Fruit fly (Drosophila melanogaster): Measurements from ENCODE around the gene CG42828.
A peak's percentile ranks its signal among the peaks of the same experiment; 100 is the strongest.

CG42828 gene

DNA sequence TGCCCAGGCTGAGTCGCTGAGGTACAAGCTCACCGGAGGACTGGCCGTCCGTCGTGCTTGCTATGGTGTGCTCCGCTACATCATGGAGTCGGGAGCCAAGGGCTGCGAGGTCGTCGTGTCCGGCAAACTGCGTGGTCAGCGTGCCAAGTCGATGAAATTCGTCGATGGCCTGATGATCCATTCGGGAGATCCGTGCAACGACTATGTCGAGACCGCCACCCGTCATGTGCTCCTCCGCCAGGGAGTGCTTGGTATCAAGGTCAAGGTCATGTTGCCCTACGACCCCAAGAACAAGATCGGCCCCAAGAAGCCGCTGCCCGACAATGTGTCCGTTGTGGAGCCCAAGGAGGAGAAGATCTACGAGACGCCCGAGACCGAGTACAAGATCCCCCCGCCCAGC is 14.1 kb upstream of the CG42828 start:
- no peak for TF ChIP-seq CG8159 (tag; optimal IDR thresholded peaks at IDR 0.05)
- TF ChIP-seq CG32121 (GFP tag; IDR thresholded peaks at IDR 0.05) = no peak
- no peak for TF ChIP-seq D1 (tag; optimal IDR thresholded peaks at IDR 0.05)
- TF ChIP-seq CG14655 (GFP tag; optimal IDR thresholded peaks at IDR 0.05) = no peak
- no peak for TF ChIP-seq Pif1A (GFP tag; optimal IDR thresholded peaks at IDR 0.05)
- no peak for TF ChIP-seq CG10348 (GFP tag; IDR thresholded peaks at IDR 0.05)
- TF ChIP-seq Ets98B (GFP tag; IDR thresholded peaks at IDR 0.05) = no peak
- no peak for TF ChIP-seq Snoo (tag; optimal IDR thresholded peaks at IDR 0.05)

DNA sequence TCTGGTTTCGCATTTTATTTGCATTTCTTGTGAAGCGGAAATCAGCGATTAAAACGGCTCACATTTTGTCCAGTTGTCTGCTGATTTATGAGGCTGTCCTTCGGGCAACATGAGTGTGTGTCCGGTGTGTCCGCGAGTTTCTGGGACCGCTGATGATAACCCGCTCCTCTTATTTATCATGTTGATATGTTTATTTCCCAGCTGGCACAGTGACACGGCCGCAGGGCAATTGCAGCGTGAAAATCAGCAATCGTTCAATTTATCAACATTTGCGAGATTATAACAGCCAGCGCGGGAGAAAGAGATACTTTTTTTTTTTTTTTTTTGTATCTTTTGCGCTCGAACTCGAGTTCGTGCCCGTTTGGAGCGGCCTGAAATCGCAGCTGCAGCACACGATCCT is 13.1 kb upstream of the CG42828 start:
- TF ChIP-seq EcR (GFP tag; optimal IDR thresholded peaks at IDR 0.05) (peak; percentile 23), Pif1B (GFP tag; optimal IDR thresholded peaks at IDR 0.05) (no peak), fd96Ca (GFP tag; IDR thresholded peaks at IDR 0.05) (no peak), D1 (tag; optimal IDR thresholded peaks at IDR 0.05) (no peak), CG32121 (GFP tag; IDR thresholded peaks at IDR 0.05) (no peak)

DNA sequence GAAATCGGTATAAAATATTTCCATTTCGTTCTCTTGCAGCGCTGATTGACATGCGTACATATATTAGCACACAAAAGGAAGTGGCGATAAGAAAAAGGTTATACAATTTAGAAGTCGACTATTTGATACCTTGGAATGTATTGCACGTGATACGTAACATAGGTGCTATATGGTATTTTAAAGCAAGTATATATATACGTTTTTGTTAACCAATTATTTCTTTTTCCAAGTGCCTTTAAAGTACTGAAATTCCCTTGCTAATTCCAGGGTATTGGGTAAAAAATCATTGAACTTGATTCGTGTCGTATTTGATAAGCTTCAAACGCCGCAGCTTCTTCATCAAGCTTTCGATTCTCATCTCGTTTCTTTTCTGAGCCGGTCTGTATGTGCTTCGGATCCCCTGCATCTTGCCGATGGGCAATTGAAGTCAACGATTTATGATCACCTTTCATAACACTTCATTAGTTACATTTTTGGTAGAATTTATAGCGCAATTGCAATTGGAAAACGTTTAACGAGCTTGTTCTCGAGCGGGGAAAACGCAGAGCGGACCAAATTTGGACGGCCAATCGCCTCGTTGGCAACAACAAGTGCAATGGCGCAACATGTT is 9.9 kb upstream of the CG42828 start, which contains the start of gene CG4408:
TSS of gene CG4408 (minus strand) at position 60 of the 610 bp plus-strand sequence.
- TF ChIP-seq CG9948 (tag; optimal IDR thresholded peaks at IDR 0.05) = peak; percentile 72
- peak; percentile 81 for TF ChIP-seq Snoo (tag; optimal IDR thresholded peaks at IDR 0.05)
- no peak for TF ChIP-seq D1 (tag; optimal IDR thresholded peaks at IDR 0.05)
- TF ChIP-seq CG13204 (GFP tag; optimal IDR thresholded peaks at IDR 0.05) = no peak
- peak; percentile 34 for TF ChIP-seq gl (tag; optimal IDR thresholded peaks at IDR 0.05)
- peak; percentile 32; the same call in 1 of the 2 replicates for TF ChIP-seq rn (GFP tag; IDR thresholded peaks at IDR 0.05)
- peak; percentile 81 for TF ChIP-seq CG4496 (GFP tag; IDR thresholded peaks at IDR 0.05)
- TF ChIP-seq CG34367 (tag; optimal IDR thresholded peaks at IDR 0.05) = peak; percentile 56
- TF ChIP-seq fd96Ca (GFP tag; IDR thresholded peaks at IDR 0.05) = peak; percentile 59; the same call in 1 of the 3 replicates
- TF ChIP-seq Ets98B (GFP tag; IDR thresholded peaks at IDR 0.05) = peak; percentile 82
- peak; percentile 80 for TF ChIP-seq EcR (GFP tag; optimal IDR thresholded peaks at IDR 0.05)
- TF ChIP-seq CG32121 (GFP tag; IDR thresholded peaks at IDR 0.05) = peak; percentile 56; the same call in 1 of the 2 replicates
- TF ChIP-seq CG10348 (GFP tag; IDR thresholded peaks at IDR 0.05) = no peak
- peak; percentile 74 for TF ChIP-seq CG17806 (tag; optimal IDR thresholded peaks at IDR 0.05)
- no peak for TF ChIP-seq Pif1B (GFP tag; optimal IDR thresholded peaks at IDR 0.05)
- TF ChIP-seq CG8159 (tag; optimal IDR thresholded peaks at IDR 0.05) = peak; percentile 83
- peak; percentile 81 for TF ChIP-seq CG14655 (GFP tag; optimal IDR thresholded peaks at IDR 0.05)
- peak; percentile 67 for TF ChIP-seq CG12605 (GFP tag; IDR thresholded peaks at IDR 0.05)
- TF ChIP-seq CG15710 (tag; optimal IDR thresholded peaks at IDR 0.05) = peak; percentile 74
- peak; percentile 73 for TF ChIP-seq CG8301 (tag; optimal IDR thresholded peaks at IDR 0.05)
- TF ChIP-seq Pif1A (GFP tag; optimal IDR thresholded peaks at IDR 0.05) = peak; percentile 67

DNA sequence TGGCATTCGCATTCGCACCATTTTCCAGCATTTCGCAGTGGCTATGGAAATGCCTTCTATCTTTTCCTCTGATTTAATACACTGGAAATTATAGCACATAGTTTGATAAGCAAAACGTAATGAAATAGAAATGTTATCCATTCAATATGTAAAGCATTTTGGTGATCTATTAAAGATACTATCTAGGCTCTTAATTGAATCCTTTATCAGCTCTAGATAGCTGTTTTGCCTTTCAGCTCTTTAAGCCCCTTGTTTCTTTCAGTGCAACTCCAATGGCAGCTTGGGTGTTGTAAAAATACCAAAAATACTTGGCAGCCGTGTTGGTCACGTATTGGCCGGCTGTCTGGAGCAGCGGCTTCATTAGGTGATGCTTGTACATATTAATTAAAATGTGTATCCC is 8.5 kb upstream of the CG42828 start:
- no peak for TF ChIP-seq fd96Ca (GFP tag; IDR thresholded peaks at IDR 0.05)
- peak; percentile 58 for TF ChIP-seq CG8301 (tag; optimal IDR thresholded peaks at IDR 0.05)
- TF ChIP-seq CG4496 (GFP tag; IDR thresholded peaks at IDR 0.05) = peak; percentile 69; the same call in 2 of the 3 replicates
- no peak for TF ChIP-seq CG9948 (tag; optimal IDR thresholded peaks at IDR 0.05)
- TF ChIP-seq Snoo (tag; optimal IDR thresholded peaks at IDR 0.05) = no peak
- 0 out of 2 replicates have a peak, but pooled peaks have one; percentile 12 for TF ChIP-seq CG12605 (GFP tag; IDR thresholded peaks at IDR 0.05)
- no peak for TF ChIP-seq CG34367 (tag; optimal IDR thresholded peaks at IDR 0.05)
- peak; percentile 11; the same call in 1 of the 2 replicates for TF ChIP-seq CG32121 (GFP tag; IDR thresholded peaks at IDR 0.05)
- no peak for TF ChIP-seq gl (tag; optimal IDR thresholded peaks at IDR 0.05)
- TF ChIP-seq Pif1B (GFP tag; optimal IDR thresholded peaks at IDR 0.05) = no peak
- TF ChIP-seq rn (GFP tag; IDR thresholded peaks at IDR 0.05) = no peak
- no peak for TF ChIP-seq CG15710 (tag; optimal IDR thresholded peaks at IDR 0.05)
- peak; percentile 17 for TF ChIP-seq CG14655 (GFP tag; optimal IDR thresholded peaks at IDR 0.05)
- TF ChIP-seq Ets98B (GFP tag; IDR thresholded peaks at IDR 0.05) = peak; percentile 50; the same call in 1 of the 2 replicates
- no peak for TF ChIP-seq CG8159 (tag; optimal IDR thresholded peaks at IDR 0.05)
- peak; percentile 18 for TF ChIP-seq Pif1A (GFP tag; optimal IDR thresholded peaks at IDR 0.05)

DNA sequence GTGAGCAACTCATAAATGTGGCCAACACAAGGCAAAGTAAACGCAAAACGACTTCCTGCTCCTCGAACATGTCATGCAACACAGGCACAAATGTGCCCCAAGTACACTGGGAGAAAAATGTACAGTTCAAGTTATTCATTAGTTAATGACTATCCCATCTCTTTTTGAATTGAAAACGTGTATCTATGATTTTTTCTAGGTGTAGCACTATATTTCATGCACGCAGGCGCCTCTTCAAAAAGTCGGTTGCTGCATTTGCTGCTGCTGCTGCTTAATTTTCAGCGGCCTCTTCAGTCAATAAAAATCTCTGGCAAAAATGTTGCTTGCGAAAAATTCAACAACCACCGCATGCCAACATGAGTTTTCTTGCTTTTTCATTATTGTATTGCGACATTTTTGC is 6.0 kb upstream of the CG42828 start:
- TF ChIP-seq CG14655 (GFP tag; optimal IDR thresholded peaks at IDR 0.05) (peak; percentile 58), gl (tag; optimal IDR thresholded peaks at IDR 0.05) (no peak), Ets98B (GFP tag; IDR thresholded peaks at IDR 0.05) (peak; percentile 43), CG8301 (tag; optimal IDR thresholded peaks at IDR 0.05) (peak; percentile 53), Pif1A (GFP tag; optimal IDR thresholded peaks at IDR 0.05) (peak; percentile 0), EcR (GFP tag; optimal IDR thresholded peaks at IDR 0.05) (no peak), CG4496 (GFP tag; IDR thresholded peaks at IDR 0.05) (peak; percentile 57; the same call in 2 of the 3 replicates)

DNA sequence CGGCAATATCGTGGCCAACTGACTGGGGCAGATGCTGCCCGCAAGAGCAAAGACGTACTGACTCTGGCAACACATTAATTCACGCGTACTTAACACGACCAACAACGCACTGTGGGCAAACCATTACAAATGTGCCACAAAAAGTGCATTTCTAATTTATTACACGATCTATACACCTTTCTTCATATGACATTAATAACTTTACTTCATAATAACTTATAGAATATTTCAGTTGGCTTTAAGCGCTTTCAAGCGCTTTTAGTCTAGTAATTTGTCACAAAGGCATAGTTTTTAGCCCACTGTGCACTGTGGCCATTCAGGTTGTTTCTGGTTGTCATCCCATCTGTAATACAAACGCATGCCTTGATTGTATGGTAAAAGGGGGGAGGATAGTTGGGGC is 5.3 kb upstream of the CG42828 start:
- no peak for TF ChIP-seq EcR (GFP tag; optimal IDR thresholded peaks at IDR 0.05)
- peak; percentile 60 for TF ChIP-seq CG14655 (GFP tag; optimal IDR thresholded peaks at IDR 0.05)
- no peak for TF ChIP-seq CG12605 (GFP tag; IDR thresholded peaks at IDR 0.05)
- no peak for TF ChIP-seq gl (tag; optimal IDR thresholded peaks at IDR 0.05)
- peak; percentile 25 for TF ChIP-seq CG9948 (tag; optimal IDR thresholded peaks at IDR 0.05)
- TF ChIP-seq rn (GFP tag; IDR thresholded peaks at IDR 0.05) = no peak
- peak; percentile 10 for TF ChIP-seq CG34367 (tag; optimal IDR thresholded peaks at IDR 0.05)
- TF ChIP-seq Pif1B (GFP tag; optimal IDR thresholded peaks at IDR 0.05) = peak; percentile 7
- 0 out of 3 replicates have a peak, but pooled peaks have one; percentile 39 for TF ChIP-seq fd96Ca (GFP tag; IDR thresholded peaks at IDR 0.05)
- no peak for TF ChIP-seq CG13204 (GFP tag; optimal IDR thresholded peaks at IDR 0.05)
- no peak for TF ChIP-seq CG32121 (GFP tag; IDR thresholded peaks at IDR 0.05)
- peak; percentile 11 for TF ChIP-seq CG15710 (tag; optimal IDR thresholded peaks at IDR 0.05)
- no peak for TF ChIP-seq CG4496 (GFP tag; IDR thresholded peaks at IDR 0.05)
- TF ChIP-seq CG10348 (GFP tag; IDR thresholded peaks at IDR 0.05) = no peak
- no peak for TF ChIP-seq D1 (tag; optimal IDR thresholded peaks at IDR 0.05)
- TF ChIP-seq CG8301 (tag; optimal IDR thresholded peaks at IDR 0.05) = peak; percentile 44
- TF ChIP-seq CG17806 (tag; optimal IDR thresholded peaks at IDR 0.05) = no peak
- no peak for TF ChIP-seq Snoo (tag; optimal IDR thresholded peaks at IDR 0.05)
- TF ChIP-seq CG8159 (tag; optimal IDR thresholded peaks at IDR 0.05) = peak; percentile 8
- no peak for TF ChIP-seq Ets98B (GFP tag; IDR thresholded peaks at IDR 0.05)
- TF ChIP-seq Pif1A (GFP tag; optimal IDR thresholded peaks at IDR 0.05) = peak; percentile 43
